Worm (Caenorhabditis elegans) whole organism, mixed stage, embryonic: ENCODE data around the gene ora-1.

Experiments used
- blmp-1 ChIP-seq: fragments of 150-350 bp; optimal IDR thresholded peaks from 2 replicates; lab custom pipeline; 2014; ENCODE audit warnings: missing biosample characterization, missing genetic modification characterization
- ceh-43 ChIP-seq: fragments of 200-800 bp; sonication (Bioruptor generic); optimal IDR thresholded peaks from 2 replicates; lab custom pipeline; 2018; ENCODE audit warnings: mild to moderate bottlenecking, missing genetic modification characterization, moderate library complexity, missing compliant biosample characterization
- drap-1 ChIP-seq: fragments of 200-800 bp; sonication (Bioruptor generic); optimal IDR thresholded peaks from 3 replicates; lab custom pipeline; 2018; ENCODE audit warnings: mild to moderate bottlenecking, missing genetic modification characterization, missing compliant biosample characterization
- hlh-1 ChIP-seq: fragments of 150-350 bp; optimal IDR thresholded peaks from 2 replicates; lab custom pipeline; 2014; ENCODE audit warnings: missing biosample characterization, missing genetic modification reagents, missing genetic modification characterization
- lin-13 ChIP-seq: fragments of 150-350 bp; optimal IDR thresholded peaks from 2 replicates; lab custom pipeline; 2014; ENCODE audit warnings: missing biosample characterization, missing genetic modification characterization
- lin-32 ChIP-seq: fragments of 200-800 bp; sonication (Bioruptor generic); optimal IDR thresholded peaks from 2 replicates; lab custom pipeline; 2018; ENCODE audit warnings: mild to moderate bottlenecking, missing genetic modification characterization, missing compliant biosample characterization
- lsy-2 ChIP-seq: fragments of 150-350 bp; optimal IDR thresholded peaks from 2 replicates; lab custom pipeline; 2014; ENCODE audit warnings: missing biosample characterization, missing genetic modification characterization
- nhr-12 ChIP-seq: fragments of 150-350 bp; optimal IDR thresholded peaks from 2 replicates; lab custom pipeline; 2014; ENCODE audit warnings: missing biosample characterization, missing genetic modification characterization
- nhr-237 ChIP-seq: fragments of 150-350 bp; optimal IDR thresholded peaks from 2 replicates; lab custom pipeline; 2014; ENCODE audit warnings: missing biosample characterization, missing genetic modification characterization
- pha-4 ChIP-seq: fragments of 150-350 bp; optimal IDR thresholded peaks from 2 replicates; lab custom pipeline; 2018; ENCODE audit warnings: missing biosample characterization, missing genetic modification reagents, missing genetic modification characterization
- sem-2 ChIP-seq: fragments of 200-800 bp; sonication (Bioruptor generic); optimal IDR thresholded peaks from 2 replicates; lab custom pipeline; 2018; ENCODE audit warnings: mild to moderate bottlenecking, missing genetic modification characterization, missing compliant biosample characterization
- unc-62 ChIP-seq: fragments of 150-350 bp; optimal IDR thresholded peaks from 2 replicates; lab custom pipeline; 2014; ENCODE audit warnings: missing biosample characterization, missing genetic modification reagents, missing genetic modification characterization
- zip-8 ChIP-seq: fragments of 150-350 bp; optimal IDR thresholded peaks from 2 replicates; lab custom pipeline; 2014; ENCODE audit warnings: missing biosample characterization, missing genetic modification characterization
- ztf-11 ChIP-seq: fragments of 150-350 bp; optimal IDR thresholded peaks from 2 replicates; lab custom pipeline; 2014; ENCODE audit warnings: missing biosample characterization, missing genetic modification characterization

- TF ChIP-seq unc-62 (GFP tag; lab: Kevin White, UChicago) (no peak), blmp-1 (tag; lab: Kevin White, UChicago) (no peak), lsy-2 (tag; lab: Kevin White, UChicago) (no peak), nhr-237 (tag; lab: Kevin White, UChicago) (no peak), zip-8 (no peak), drap-1 (GFP tag; lab: Kevin White, UChicago) (no peak), nhr-12 (no peak), pha-4 (tag; lab: Kevin White, UChicago) (no peak), lin-13 (no peak), hlh-1 (tag; lab: Kevin White, UChicago) (no peak), ztf-11 (no peak), ceh-43 (GFP tag; lab: Kevin White, UChicago) (no peak), lin-32 (GFP tag; lab: Kevin White, UChicago) (no peak), sem-2 (GFP tag; lab: Kevin White, UChicago) (no peak)
Observed at ce11 chrIV:8027293-8027866, 49.7 kb downstream of the ora-1 start.
